Fruit fly (Drosophila melanogaster): Measurements from ENCODE around the gene Vha100-1.

The Vha100-1 gene

dm6 chr3R:29148072-29148471, 17.1 kb downstream of the Vha100-1 start, which contains the start of the genes CG11882 and Pglym78 (continued):
- TF ChIP-seq CG12071 (GFP tag; optimal IDR thresholded peaks at IDR 0.05) (no peak), sc (optimal IDR thresholded peaks at IDR 0.05) (no peak), sc (GFP tag; optimal IDR thresholded peaks at IDR 0.05) (no peak), stc (GFP tag; IDR thresholded peaks at IDR 0.05) (peak; percentile 51; the same call in 1 of the 2 replicates), CHES-1-like (GFP tag; optimal IDR thresholded peaks at IDR 0.05) (peak; percentile 80), CG30020 (tag; optimal IDR thresholded peaks at IDR 0.05) (no peak), tin (GFP tag; optimal IDR thresholded peaks at IDR 0.05) (peak; percentile 45), Adf1 (GFP tag; IDR thresholded peaks at IDR 0.05) (peak; percentile 65; the same call in 1 of the 2 replicates), trem (tag; optimal IDR thresholded peaks at IDR 0.05) (peak; percentile 98), CG18619 (GFP tag; optimal IDR thresholded peaks at IDR 0.05) (peak; percentile 1), gce (GFP tag; IDR thresholded peaks at IDR 0.05) (no peak), ash1 (GFP tag; optimal IDR thresholded peaks at IDR 0.05) (no peak), D19A (tag; optimal IDR thresholded peaks at IDR 0.05) (no peak), Lim3 (GFP tag; IDR thresholded peaks at IDR 0.05) (no peak), CG2875 (GFP tag; optimal IDR thresholded peaks at IDR 0.05) (no peak), CG4617 (GFP tag; optimal IDR thresholded peaks at IDR 0.05; ENCODE audit: borderline replicate concordance) (peak; percentile 73), CG11696 (GFP tag; IDR thresholded peaks at IDR 0.05) (no peak), CG1603 (tag; optimal IDR thresholded peaks at IDR 0.05) (peak; percentile 91), Hand (GFP tag; optimal IDR thresholded peaks at IDR 0.05) (no peak), CG8281 (tag; optimal IDR thresholded peaks at IDR 0.05) (no peak), schlank (tag; optimal IDR thresholded peaks at IDR 0.05) (no peak), Rx (GFP tag; IDR thresholded peaks at IDR 0.05) (no peak), Sry-δ (GFP tag; optimal IDR thresholded peaks at IDR 0.05) (peak; percentile 89), aop (GFP tag; IDR thresholded peaks at IDR 0.05) (no peak), cwo (GFP tag; optimal IDR thresholded peaks at IDR 0.05) (no peak), toy (GFP tag; IDR thresholded peaks at IDR 0.05) (no peak), CG17612 (GFP tag; IDR thresholded peaks at IDR 0.05) (no peak), CG32767 (GFP tag; IDR thresholded peaks at IDR 0.05) (0 out of 2 replicates have a peak, but pooled peaks have one; percentile 30), kni (GFP tag; optimal IDR thresholded peaks at IDR 0.05) (peak; percentile 12), Blimp-1 (GFP tag; optimal IDR thresholded peaks at IDR 0.05) (no peak), CG6175 (GFP tag; IDR thresholded peaks at IDR 0.05) (no peak), CG3726 (GFP tag; IDR thresholded peaks at IDR 0.05) (no peak), hkb (optimal IDR thresholded peaks at IDR 0.05) (no peak), hkb (GFP tag; IDR thresholded peaks at IDR 0.05) (no peak; the same call in 1 of the 2 replicates), row (GFP tag; IDR thresholded peaks at IDR 0.05) (peak; percentile 59), pita (GFP tag; optimal IDR thresholded peaks at IDR 0.05) (no peak), gcm (GFP tag; optimal IDR thresholded peaks at IDR 0.05) (peak; percentile 9), CG12155 (GFP tag; optimal IDR thresholded peaks at IDR 0.05) (peak; percentile 57), zfh1 (GFP tag; IDR thresholded peaks at IDR 0.05) (peak; percentile 64), Fer1 (GFP tag; optimal IDR thresholded peaks at IDR 0.05) (peak; percentile 52), Antp (GFP tag; optimal IDR thresholded peaks at IDR 0.05) (peak; percentile 78), Gsc (GFP tag; IDR thresholded peaks at IDR 0.05) (no peak)

DNA sequence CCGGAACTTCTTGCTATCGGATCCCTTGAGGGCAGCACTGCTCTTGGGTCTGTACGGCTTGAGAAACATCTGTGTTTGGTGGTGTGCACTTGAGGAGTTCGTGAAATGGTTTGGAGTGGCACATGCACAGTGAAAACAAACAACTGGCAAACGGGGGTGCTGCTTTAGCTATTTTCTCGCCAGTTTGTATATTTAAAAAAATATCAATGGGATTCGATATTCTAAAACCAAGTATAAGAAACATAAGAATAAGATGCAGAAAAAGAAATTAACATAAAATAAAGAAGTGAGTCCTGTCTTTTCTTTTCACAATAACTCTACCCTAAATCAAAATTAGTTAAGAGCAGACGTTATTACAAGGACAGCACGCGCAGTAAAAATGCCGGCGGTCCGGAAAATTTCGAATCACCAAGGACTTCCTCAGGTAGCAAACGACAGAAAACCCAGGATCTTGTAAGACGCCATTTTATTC, 20.7 kb downstream of the Vha100-1 start, which contains the start of gene eIF2D:
Gene eIF2D (minus strand): TSS at position 174 of the 472 bp plus-strand sequence.
- TF ChIP-seq PHDP (tag; optimal IDR thresholded peaks at IDR 0.05) (peak; percentile 63), Bteb2 (GFP tag; optimal IDR thresholded peaks at IDR 0.05) (peak; percentile 53), sr (GFP tag; IDR thresholded peaks at IDR 0.05) (no peak), dysf (GFP tag; IDR thresholded peaks at IDR 0.05) (peak; percentile 66; the same call in 2 of the 3 replicates), HHEX (GFP tag; optimal IDR thresholded peaks at IDR 0.05) (peak; percentile 55), abd-A (tag; optimal IDR thresholded peaks at IDR 0.05) (no peak), Max (GFP tag; optimal IDR thresholded peaks at IDR 0.05) (peak; percentile 58), CG11560 (tag; IDR thresholded peaks at IDR 0.05) (no peak), Awh (GFP tag; IDR thresholded peaks at IDR 0.05) (peak; percentile 47; the same call in 1 of the 2 replicates), trh (GFP tag; optimal IDR thresholded peaks at IDR 0.05) (no peak), CG16779 (GFP tag; IDR thresholded peaks at IDR 0.05) (0 out of 2 replicates have a peak, but pooled peaks have one; percentile 14), CG7271 (tag; optimal IDR thresholded peaks at IDR 0.05) (peak; percentile 24), CG4424 (GFP tag; optimal IDR thresholded peaks at IDR 0.05) (peak; percentile 66)
